Worm (Caenorhabditis elegans) whole organism, young adult: ENCODE measurements around the gene F25D1.3.

Experiments used
- B0336.3 ChIP-seq: fragments of 200-800 bp; sonication (Bioruptor generic); IDR thresholded peaks from 2 replicates; pipeline ENCODE4 v1.3.6; 2022; ENCODE audit warnings: missing genetic modification characterization, missing compliant biosample characterization
- F22D6.2 ChIP-seq: sonication (generic microtip); optimal IDR thresholded peaks from 2 replicates; lab custom pipeline; 2016; ENCODE audit warnings: mild to moderate bottlenecking, missing genetic modification characterization, missing compliant biosample characterization
- F33H1.4 ChIP-seq: fragments of 200-800 bp; sonication (Bioruptor generic); IDR thresholded peaks from 2 replicates; pipeline ENCODE4 v1.3.6; 2022; ENCODE audit warnings: missing genetic modification reagents, missing genetic modification characterization, missing compliant biosample characterization
- Y53F4B.3 ChIP-seq: fragments of 200-800 bp; sonication (Bioruptor generic); IDR thresholded peaks from 2 replicates; pipeline ENCODE4 v1.3.6; 2022; ENCODE audit warnings: missing genetic modification reagents, missing genetic modification characterization, missing compliant biosample characterization
- ZK185.1 ChIP-seq: sonication (generic microtip); optimal IDR thresholded peaks from 2 replicates; lab custom pipeline; 2016; ENCODE audit warnings: mild to moderate bottlenecking, missing genetic modification characterization, missing compliant biosample characterization; ENCODE audit not compliant: poor library complexity, severe bottlenecking
- akir-1 ChIP-seq: fragments of 200-800 bp; sonication (Bioruptor generic); optimal IDR thresholded peaks from 2 replicates; lab custom pipeline; 2018; ENCODE audit warnings: mild to moderate bottlenecking, missing genetic modification characterization, moderate library complexity, missing compliant biosample characterization
- ama-1 ChIP-seq, 3 experiments: fragments of 150-350 bp in 1 of 3; sonication (generic microtip) in 2 of 3; optimal IDR thresholded peaks; 2 replicates each; lab custom pipeline; 2014 to 2018; ENCODE audit warnings: missing biosample characterization in 2 of 3, missing genetic modification characterization in 2 of 3, missing genetic modification reagents in 2 of 3
- aptf-2 ChIP-seq: fragments of 200-800 bp; sonication (Bioruptor generic); conservative IDR thresholded peaks from 2 replicates; pipeline ENCODE4 v1.3.6; 2022; ENCODE audit warnings: missing genetic modification reagents, missing genetic modification characterization, missing compliant biosample characterization
- aptf-3 ChIP-seq: fragments of 200-800 bp; sonication (Bioruptor generic); IDR thresholded peaks from 2 replicates; pipeline ENCODE4 v1.3.6; 2022; ENCODE audit warnings: missing genetic modification characterization, missing compliant biosample characterization
- atf-7 ChIP-seq: sonication (generic microtip); optimal IDR thresholded peaks from 2 replicates; lab custom pipeline; 2017; ENCODE audit warnings: mild to moderate bottlenecking, missing genetic modification characterization, missing compliant biosample characterization
- athp-1 ChIP-seq: sonication (generic microtip); optimal IDR thresholded peaks from 2 replicates; lab custom pipeline; 2017; ENCODE audit warnings: mild to moderate bottlenecking, missing genetic modification characterization, missing compliant biosample characterization
- bed-2 ChIP-seq: fragments of 200-800 bp; sonication (Bioruptor generic); IDR thresholded peaks from 2 replicates; pipeline ENCODE4 v1.3.6; 2022; ENCODE audit warnings: missing genetic modification reagents, missing genetic modification characterization, missing compliant biosample characterization
- cebp-1 ChIP-seq, 2 experiments: fragments of 200-800 bp in 1 of 2; sonication (Bioruptor generic) in 1 of 2; sonication (generic microtip) in 1 of 2; IDR thresholded peaks in 1 of 2; optimal IDR thresholded peaks in 1 of 2; 2 replicates each; pipeline versions ENCODE4 v1.3.6 to Lab custom; 2017 to 2022; ENCODE audit warnings: missing compliant biosample characterization in 2 of 2, missing genetic modification characterization in 2 of 2, mild to moderate bottlenecking in 1 of 2, missing genetic modification reagents in 1 of 2, moderate library complexity in 1 of 2
- ceh-27 ChIP-seq: fragments of 200-800 bp; sonication (Bioruptor generic); optimal IDR thresholded peaks from 2 replicates; lab custom pipeline; 2018; ENCODE audit warnings: mild to moderate bottlenecking, missing genetic modification characterization, moderate library complexity, missing compliant biosample characterization
- ceh-91 ChIP-seq: fragments of 200-800 bp; sonication (Bioruptor generic); IDR thresholded peaks from 2 replicates; pipeline ENCODE4 v1.3.6; 2022; ENCODE audit warnings: missing genetic modification reagents, missing genetic modification characterization, missing compliant biosample characterization
- dox-1 ChIP-seq: fragments of 200-800 bp; sonication (Bioruptor generic); IDR thresholded peaks from 2 replicates; pipeline ENCODE4 v1.3.6; 2022; ENCODE audit warnings: missing genetic modification reagents, missing genetic modification characterization, missing compliant biosample characterization
- ekl-4 ChIP-seq: fragments of 200-800 bp; sonication (Bioruptor generic); IDR thresholded peaks from 2 replicates; pipeline ENCODE4 v1.3.6; 2022; ENCODE audit warnings: missing genetic modification reagents, missing genetic modification characterization, missing compliant biosample characterization
- gei-17 ChIP-seq: fragments of 200-800 bp; sonication (Bioruptor generic); optimal IDR thresholded peaks from 2 replicates; lab custom pipeline; 2018; ENCODE audit warnings: mild to moderate bottlenecking, missing genetic modification characterization, missing compliant biosample characterization
- him-1 ChIP-seq: sonication (generic microtip); optimal IDR thresholded peaks from 2 replicates; lab custom pipeline; 2016; ENCODE audit warnings: missing genotype, missing genetic modification reagents, missing genetic modification characterization, missing compliant biosample characterization
- hmg-1.2 ChIP-seq: fragments of 200-800 bp; sonication (Bioruptor generic); IDR thresholded peaks from 2 replicates; pipeline ENCODE4 v1.3.6; 2022; ENCODE audit warnings: missing genetic modification reagents, missing genetic modification characterization, missing compliant biosample characterization
- hmg-20 ChIP-seq: fragments of 200-800 bp; sonication (Bioruptor generic); IDR thresholded peaks from 2 replicates; pipeline ENCODE4 v1.3.6; 2022; ENCODE audit warnings: missing genetic modification reagents, missing genetic modification characterization, missing compliant biosample characterization
- hrde-1 ChIP-seq: sonication (generic microtip); optimal IDR thresholded peaks from 2 replicates; lab custom pipeline; 2016; ENCODE audit warnings: missing genetic modification characterization, mild to moderate bottlenecking, missing compliant biosample characterization, moderate library complexity, missing genotype, missing genetic modification reagents, borderline replicate concordance
- lag-1 ChIP-seq: fragments of 200-800 bp; sonication (Bioruptor generic); IDR thresholded peaks from 2 replicates; pipeline ENCODE4 v1.3.6; 2022; ENCODE audit warnings: missing genetic modification reagents, missing genetic modification characterization, missing compliant biosample characterization
- let-526 ChIP-seq: fragments of 200-800 bp; sonication (Bioruptor generic); IDR thresholded peaks from 2 replicates; pipeline ENCODE4 v1.3.6; 2022; ENCODE audit warnings: missing genetic modification reagents, missing genetic modification characterization, missing compliant biosample characterization
- let-607 ChIP-seq, 2 experiments: fragments of 200-800 bp in 1 of 2; sonication (Bioruptor generic) in 1 of 2; sonication (generic microtip) in 1 of 2; optimal IDR thresholded peaks; 2 replicates each; lab custom pipeline; 2016 to 2018; ENCODE audit warnings: mild to moderate bottlenecking in 2 of 2, missing compliant biosample characterization in 2 of 2, missing genetic modification characterization in 2 of 2, moderate library complexity in 2 of 2, missing genotype in 1 of 2
- lin-35 ChIP-seq, 3 experiments: fragments of 150-350 bp in 2 of 3; sonication (generic microtip) in 1 of 3; optimal IDR thresholded peaks; 2 replicates each; lab custom pipeline; 2014 to 2018; ENCODE audit warnings: missing biosample characterization in 3 of 3, missing genetic modification characterization in 3 of 3, missing genetic modification reagents in 3 of 3
- lir-1 ChIP-seq: fragments of 200-800 bp; sonication (Bioruptor generic); conservative IDR thresholded peaks from 2 replicates; pipeline ENCODE4 v1.3.6; 2022; ENCODE audit warnings: missing genetic modification reagents, missing genetic modification characterization, missing compliant biosample characterization
- lsl-1 ChIP-seq: fragments of 200-800 bp; sonication (Bioruptor generic); optimal IDR thresholded peaks from 2 replicates; lab custom pipeline; 2018; ENCODE audit warnings: mild to moderate bottlenecking, missing genetic modification characterization, moderate library complexity, missing compliant biosample characterization
- madf-3 ChIP-seq: fragments of 200-800 bp; sonication (Bioruptor generic); IDR thresholded peaks from 2 replicates; pipeline ENCODE4 v1.3.6; 2022; ENCODE audit warnings: missing genetic modification reagents, missing genetic modification characterization, missing compliant biosample characterization
- madf-8 ChIP-seq: fragments of 200-800 bp; sonication (Bioruptor generic); conservative IDR thresholded peaks from 2 replicates; pipeline ENCODE4 v1.3.6; 2022; ENCODE audit warnings: missing genetic modification reagents, missing genetic modification characterization, missing compliant biosample characterization
- mcd-1 ChIP-seq: fragments of 200-800 bp; sonication (Bioruptor generic); IDR thresholded peaks from 2 replicates; pipeline ENCODE4 v1.3.6; 2022; ENCODE audit warnings: missing genetic modification reagents, missing genetic modification characterization, missing compliant biosample characterization
- nfyb-1 ChIP-seq: fragments of 200-800 bp; sonication (Bioruptor generic); IDR thresholded peaks from 2 replicates; pipeline ENCODE4 v1.3.6; 2022; ENCODE audit warnings: missing genetic modification reagents, missing genetic modification characterization, missing compliant biosample characterization
- nhr-120 ChIP-seq: fragments of 200-800 bp; sonication (Bioruptor generic); IDR thresholded peaks from 2 replicates; pipeline ENCODE4 v1.3.6; 2022; ENCODE audit warnings: missing genetic modification characterization, missing compliant biosample characterization
- nhr-179 ChIP-seq: sonication (generic microtip); optimal IDR thresholded peaks from 2 replicates; lab custom pipeline; 2016; ENCODE audit warnings: mild to moderate bottlenecking, missing genetic modification characterization, missing compliant biosample characterization
- nhr-90 ChIP-seq: sonication (generic microtip); optimal IDR thresholded peaks from 2 replicates; lab custom pipeline; 2016; ENCODE audit warnings: missing genotype, mild to moderate bottlenecking, missing genetic modification characterization, missing compliant biosample characterization
- pbrm-1 ChIP-seq: fragments of 200-800 bp; sonication (Bioruptor generic); IDR thresholded peaks from 2 replicates; pipeline ENCODE4 v1.3.6; 2022; ENCODE audit warnings: missing genetic modification reagents, missing genetic modification characterization, missing compliant biosample characterization
- pha-4 ChIP-seq: fragments of 150-350 bp; sonication (generic microtip); optimal IDR thresholded peaks from 2 replicates; lab custom pipeline; 2014; ENCODE audit warnings: missing biosample characterization, missing genetic modification reagents, missing genetic modification characterization
- rcor-1 ChIP-seq: fragments of 200-800 bp; sonication (Bioruptor generic); IDR thresholded peaks from 2 replicates; pipeline ENCODE4 v1.3.6; 2022; ENCODE audit warnings: missing genetic modification reagents, missing genetic modification characterization, missing compliant biosample characterization
- snpc-4 ChIP-seq, 5 experiments: fragments of 150-350 bp in 1 of 5; sonication (generic microtip) in 4 of 5; optimal IDR thresholded peaks; 2 replicates each; lab custom pipeline; 2014 to 2018; ENCODE audit warnings: missing genetic modification characterization in 5 of 5, missing biosample characterization in 3 of 5, antibody characterized with exemption in 2 of 5, mild to moderate bottlenecking in 2 of 5, missing compliant biosample characterization in 2 of 5, missing genotype in 2 of 5, moderate library complexity in 2 of 5, missing genetic modification reagents in 1 of 5
- sptf-2 ChIP-seq: fragments of 200-800 bp; sonication (Bioruptor generic); optimal IDR thresholded peaks from 2 replicates; lab custom pipeline; 2018; ENCODE audit warnings: mild to moderate bottlenecking, missing genetic modification characterization, missing compliant biosample characterization
- unc-130 ChIP-seq: sonication (generic microtip); optimal IDR thresholded peaks from 2 replicates; lab custom pipeline; 2016; ENCODE audit warnings: missing genetic modification reagents, missing genetic modification characterization, missing compliant biosample characterization
- zim-3 ChIP-seq: sonication (generic microtip); optimal IDR thresholded peaks from 2 replicates; lab custom pipeline; 2017; ENCODE audit warnings: mild to moderate bottlenecking, missing genetic modification characterization, moderate library complexity, missing compliant biosample characterization
- ztf-25 ChIP-seq: fragments of 200-800 bp; sonication (Bioruptor generic); IDR thresholded peaks from 2 replicates; pipeline ENCODE4 v1.3.6; 2022; ENCODE audit warnings: missing genetic modification reagents, missing genetic modification characterization, missing compliant biosample characterization

Gene F25D1.3

DNA sequence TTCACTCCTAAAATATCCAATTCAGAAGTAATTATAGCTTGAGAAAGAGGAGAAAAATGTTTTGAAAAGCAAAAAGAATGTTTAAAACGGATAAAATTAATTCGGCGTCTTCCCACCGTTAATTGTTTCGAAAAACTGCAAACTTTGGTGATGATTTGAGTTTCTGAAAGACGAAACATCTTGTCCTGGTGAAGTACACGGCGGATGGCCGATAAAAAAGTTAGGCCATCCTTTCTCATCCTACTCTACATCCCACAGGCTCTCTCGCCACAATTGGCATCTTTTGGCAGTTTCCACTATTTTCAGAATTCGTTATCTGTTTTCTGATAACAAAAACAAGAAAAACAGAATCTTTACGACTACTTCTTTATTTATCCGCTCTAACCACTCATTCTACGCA lies 2.6 kb upstream of the F25D1.3 start, which contains the start of the genes C35A5.8 and hda-11 (continued):
- TF ChIP-seq gei-17 (GFP tag; lab: Kevin White, UChicago) (no peak), lin-35 (GFP tag; optimal IDR thresholded peaks at IDR 0.05; lab: Kevin White, UChicago) (peak in 1 of 3 experiments; percentile 11), cebp-1 (GFP tag; IDR thresholded peaks at IDR 0.05; lab: Robert Waterston, UW) (peak; percentile 43; the same call in 1 of the 2 replicates), cebp-1 (tag; optimal IDR thresholded peaks at IDR 0.05; lab: Kevin White, UChicago) (no peak), F33H1.4 (GFP tag; lab: Robert Waterston, UW) (peak; percentile 37; the same call in 1 of the 2 replicates), ekl-4 (no peak), ZK185.1 (tag; lab: Kevin White, UChicago) (peak; percentile 93), madf-8 (0 out of 2 replicates have a peak, but pooled peaks have one; percentile 12), pha-4 (tag; lab: Kevin White, UChicago) (no peak), let-607 (tag; optimal IDR thresholded peaks at IDR 0.05; lab: Kevin White, UChicago) (peak in 1 of 2 experiments; percentile 49), akir-1 (GFP tag; lab: Kevin White, UChicago) (no peak), bed-2 (GFP tag; lab: Robert Waterston, UW) (peak; percentile 54; the same call in 1 of the 2 replicates), ceh-91 (peak; percentile 11; the same call in 1 of the 2 replicates), Y53F4B.3 (GFP tag; lab: Robert Waterston, UW) (no peak), snpc-4 (GFP tag; optimal IDR thresholded peaks at IDR 0.05; lab: Kevin White, UChicago) (peak; percentile 43), snpc-4 (tag; optimal IDR thresholded peaks at IDR 0.05; lab: Kevin White, UChicago) (peak in 2 of 4 experiments; percentile 37 to 57), nhr-179 (tag; lab: Kevin White, UChicago) (no peak), let-526 (GFP tag; lab: Robert Waterston, UW) (peak; percentile 40; the same call in 1 of the 2 replicates), lir-1 (peak; percentile 75), ztf-25 (GFP tag; lab: Robert Waterston, UW) (no peak), athp-1 (no peak), unc-130 (peak; percentile 78), lsl-1 (peak; percentile 46), nhr-90 (tag; lab: Kevin White, UChicago) (no peak), lag-1 (no peak), rcor-1 (GFP tag; lab: Robert Waterston, UW) (peak; percentile 86), atf-7 (peak; percentile 36), dox-1 (peak; percentile 82), ceh-27 (GFP tag; lab: Kevin White, UChicago) (peak; percentile 85), zim-3 (peak; percentile 57), nhr-120 (GFP tag; lab: Robert Waterston, UW) (no peak), madf-3 (GFP tag; lab: Robert Waterston, UW) (peak; percentile 76; the same call in 1 of the 2 replicates), ama-1 (optimal IDR thresholded peaks at IDR 0.05; lab: Kevin White, UChicago) (no peak), ama-1 (GFP tag; optimal IDR thresholded peaks at IDR 0.05; lab: Kevin White, UChicago) (no peak), aptf-2 (GFP tag; lab: Robert Waterston, UW) (0 out of 2 replicates have a peak, but pooled peaks have one; percentile 11), mcd-1 (GFP tag; lab: Robert Waterston, UW) (peak; percentile 63), pbrm-1 (GFP tag; lab: Robert Waterston, UW) (0 out of 2 replicates have a peak, but pooled peaks have one; percentile 22), hmg-1.2 (GFP tag; lab: Robert Waterston, UW) (peak; percentile 67; the same call in 1 of the 2 replicates), nfyb-1 (GFP tag; lab: Robert Waterston, UW) (no peak), F22D6.2 (tag; lab: Kevin White, UChicago) (peak; percentile 57), him-1 (tag; lab: Kevin White, UChicago) (peak; percentile 39), aptf-3 (GFP tag; lab: Robert Waterston, UW) (no peak), B0336.3 (GFP tag; lab: Robert Waterston, UW) (no peak), sptf-2 (no peak), hrde-1 (tag; lab: Kevin White, UChicago) (no peak), hmg-20 (GFP tag; lab: Robert Waterston, UW) (0 out of 2 replicates have a peak, but pooled peaks have one; percentile 7)
